Worm (Caenorhabditis elegans) whole organism, late embryonic: ENCODE results near the gene srt-18.

ENCODE experiments used
- C38D4.7 ChIP-seq: fragments of 200-800 bp; sonication (Bioruptor generic); optimal IDR thresholded peaks from 2 replicates; lab custom pipeline; 2018; ENCODE audit warnings: mild to moderate bottlenecking, missing genetic modification characterization, moderate library complexity, missing compliant biosample characterization
- K02D7.2 ChIP-seq: sonication (generic microtip); optimal IDR thresholded peaks from 2 replicates; lab custom pipeline; 2017; ENCODE audit warnings: mild to moderate bottlenecking, missing genetic modification characterization, missing compliant biosample characterization
- K09A11.1 ChIP-seq: sonication (generic microtip); optimal IDR thresholded peaks from 2 replicates; lab custom pipeline; 2017; ENCODE audit warnings: antibody characterized with exemption, mild to moderate bottlenecking, missing genetic modification characterization, missing compliant biosample characterization; ENCODE audit not compliant: insufficient read depth
- Y22D7AL.16 ChIP-seq: sonication (generic microtip); optimal IDR thresholded peaks from 2 replicates; lab custom pipeline; 2016; ENCODE audit warnings: missing genetic modification characterization, missing compliant biosample characterization
- ama-1 ChIP-seq: fragments of 150-350 bp; optimal IDR thresholded peaks from 2 replicates; lab custom pipeline; 2014
- ceh-14 ChIP-seq: sonication (generic microtip); optimal IDR thresholded peaks from 2 replicates; lab custom pipeline; 2016; ENCODE audit warnings: missing genotype, missing genetic modification characterization, missing compliant biosample characterization
- ceh-22 ChIP-seq: sonication (generic microtip); optimal IDR thresholded peaks from 2 replicates; lab custom pipeline; 2017; ENCODE audit warnings: missing biosample characterization, missing genetic modification characterization
- ceh-24 ChIP-seq: sonication (generic microtip); optimal IDR thresholded peaks from 2 replicates; lab custom pipeline; 2016; ENCODE audit warnings: mild to moderate bottlenecking, missing genetic modification characterization, missing compliant biosample characterization
- ceh-31 ChIP-seq: sonication (generic microtip); optimal IDR thresholded peaks from 2 replicates; lab custom pipeline; 2016; ENCODE audit warnings: missing genetic modification characterization, missing compliant biosample characterization
- ceh-45 ChIP-seq: fragments of 200-800 bp; sonication (Bioruptor generic); IDR thresholded peaks from 2 replicates; pipeline ENCODE4 v1.3.6; 2022; ENCODE audit warnings: missing genetic modification reagents, missing genetic modification characterization, missing compliant biosample characterization
- che-1 ChIP-seq: sonication (generic microtip); optimal IDR thresholded peaks from 2 replicates; lab custom pipeline; 2016; ENCODE audit warnings: mild to moderate bottlenecking, missing genetic modification characterization, missing compliant biosample characterization
- dve-1 ChIP-seq: sonication (generic microtip); optimal IDR thresholded peaks from 2 replicates; lab custom pipeline; 2017; ENCODE audit warnings: antibody characterized with exemption, mild to moderate bottlenecking, missing genetic modification characterization, missing compliant biosample characterization
- elt-2 ChIP-seq: sonication (generic microtip); optimal IDR thresholded peaks from 2 replicates; lab custom pipeline; 2016; ENCODE audit warnings: missing genetic modification reagents, missing genetic modification characterization, missing compliant biosample characterization
- elt-4 ChIP-seq: sonication (generic microtip); optimal IDR thresholded peaks from 2 replicates; lab custom pipeline; 2016; ENCODE audit warnings: missing genetic modification characterization, missing compliant biosample characterization
- eyg-1 ChIP-seq: sonication (generic microtip); optimal IDR thresholded peaks from 2 replicates; lab custom pipeline; 2016; ENCODE audit warnings: missing genotype, missing genetic modification characterization, missing compliant biosample characterization
- fax-1 ChIP-seq: sonication (generic microtip); optimal IDR thresholded peaks from 2 replicates; lab custom pipeline; 2016; ENCODE audit warnings: missing genotype, missing genetic modification characterization, missing compliant biosample characterization
- fkh-10 ChIP-seq: fragments of 150-350 bp; optimal IDR thresholded peaks from 2 replicates; lab custom pipeline; 2014; ENCODE audit warnings: missing biosample characterization, missing genetic modification reagents, missing genetic modification characterization
- gmeb-2 ChIP-seq: sonication (generic microtip); optimal IDR thresholded peaks from 2 replicates; lab custom pipeline; 2016; ENCODE audit warnings: missing genetic modification characterization, inconsistent platforms, missing compliant biosample characterization
- hlh-6 ChIP-seq: sonication (generic microtip); optimal IDR thresholded peaks from 2 replicates; lab custom pipeline; 2016; ENCODE audit warnings: missing genotype, missing genetic modification characterization, missing compliant biosample characterization
- lin-11 ChIP-seq: fragments of 200-800 bp; sonication (Bioruptor generic); optimal IDR thresholded peaks from 2 replicates; lab custom pipeline; 2018; ENCODE audit warnings: mild to moderate bottlenecking, missing genetic modification characterization, missing compliant biosample characterization
- madf-2 ChIP-seq: sonication (generic microtip); optimal IDR thresholded peaks from 2 replicates; lab custom pipeline; 2017; ENCODE audit warnings: missing genetic modification characterization, missing compliant biosample characterization
- mec-3 ChIP-seq: sonication (generic microtip); optimal IDR thresholded peaks from 2 replicates; lab custom pipeline; 2016; ENCODE audit warnings: borderline replicate concordance, missing genetic modification characterization, missing compliant biosample characterization
- nfya-1 ChIP-seq: sonication (generic microtip); optimal IDR thresholded peaks from 2 replicates; lab custom pipeline; 2017; ENCODE audit warnings: missing genetic modification characterization, mild to moderate bottlenecking, missing compliant biosample characterization, antibody characterized with exemption, moderate library complexity
- npax-4 ChIP-seq: sonication (generic microtip); optimal IDR thresholded peaks from 2 replicates; lab custom pipeline; 2016; ENCODE audit warnings: missing genetic modification characterization, missing compliant biosample characterization
- odd-2 ChIP-seq: sonication (generic microtip); optimal IDR thresholded peaks from 2 replicates; lab custom pipeline; 2017; ENCODE audit warnings: antibody characterized with exemption, mild to moderate bottlenecking, missing genetic modification characterization, missing compliant biosample characterization
- pag-3 ChIP-seq: sonication (generic microtip); optimal IDR thresholded peaks from 2 replicates; lab custom pipeline; 2016; ENCODE audit warnings: missing compliant biosample characterization, missing genetic modification characterization, borderline replicate concordance
- pax-1 ChIP-seq: fragments of 150-350 bp; optimal IDR thresholded peaks from 2 replicates; lab custom pipeline; 2014; ENCODE audit warnings: missing biosample characterization, missing genetic modification characterization
- pha-2 ChIP-seq: sonication (generic microtip); optimal IDR thresholded peaks from 2 replicates; lab custom pipeline; 2017; ENCODE audit warnings: mild to moderate bottlenecking, missing genetic modification characterization, missing compliant biosample characterization
- pha-4 ChIP-seq: fragments of 150-350 bp; optimal IDR thresholded peaks from 2 replicates; lab custom pipeline; 2018; ENCODE audit warnings: missing biosample characterization, missing genetic modification reagents, missing genetic modification characterization
- pqm-1 ChIP-seq: sonication (generic microtip); optimal IDR thresholded peaks from 2 replicates; lab custom pipeline; 2016; ENCODE audit warnings: missing genetic modification characterization, missing compliant biosample characterization
- pros-1 ChIP-seq: fragments of 150-350 bp; optimal IDR thresholded peaks from 2 replicates; lab custom pipeline; 2014; ENCODE audit warnings: missing biosample characterization, missing genetic modification reagents, missing genetic modification characterization
- syd-9 ChIP-seq: sonication (generic microtip); optimal IDR thresholded peaks from 2 replicates; lab custom pipeline; 2016; ENCODE audit warnings: mild to moderate bottlenecking, missing genetic modification characterization, moderate library complexity, missing compliant biosample characterization
- tbx-7 ChIP-seq: sonication (generic microtip); optimal IDR thresholded peaks from 2 replicates; lab custom pipeline; 2016; ENCODE audit warnings: missing genotype, missing genetic modification characterization, missing compliant biosample characterization
- ttx-3 ChIP-seq: sonication (generic microtip); optimal IDR thresholded peaks from 2 replicates; lab custom pipeline; 2016; ENCODE audit warnings: missing genetic modification reagents, missing genetic modification characterization, missing compliant biosample characterization
- unc-55 ChIP-seq: sonication (generic microtip); optimal IDR thresholded peaks from 2 replicates; lab custom pipeline; 2017; ENCODE audit warnings: missing biosample characterization, missing genetic modification reagents, missing genetic modification characterization
- unc-86 ChIP-seq: sonication (generic microtip); optimal IDR thresholded peaks from 2 replicates; lab custom pipeline; 2016; ENCODE audit warnings: missing genetic modification characterization, missing compliant biosample characterization
- zip-5 ChIP-seq: sonication (generic microtip); optimal IDR thresholded peaks from 2 replicates; lab custom pipeline; 2016; ENCODE audit warnings: missing genetic modification characterization, missing compliant biosample characterization
- ztf-16 ChIP-seq: sonication (generic microtip); optimal IDR thresholded peaks from 2 replicates; lab custom pipeline; 2017; ENCODE audit warnings: missing genetic modification characterization, missing compliant biosample characterization

srt-18 gene

ce11 chrV:8985740-8986139 is 29.7 kb downstream of the srt-18 start, which contains the start of gene str-85:
Gene str-85 (minus strand): TSS chrV:8985840.
- TF ChIP-seq pqm-1 (tag; lab: Kevin White, UChicago) (no peak), ceh-45 (GFP tag; lab: Robert Waterston, UW) (no peak), ceh-31 (no peak), odd-2 (tag; lab: Kevin White, UChicago) (no peak), ttx-3 (tag; lab: Kevin White, UChicago) (no peak), ceh-22 (tag; lab: Kevin White, UChicago) (no peak), Y22D7AL.16 (no peak), pha-4 (tag; lab: Kevin White, UChicago) (no peak), elt-4 (tag; lab: Kevin White, UChicago) (no peak)

ce11 chrV:8984783-8985182 is 30.7 kb downstream of the srt-18 start:
- TF ChIP-seq C38D4.7 (GFP tag; lab: Kevin White, UChicago) (no peak), lin-11 (tag; lab: Kevin White, UChicago) (no peak), fkh-10 (GFP tag; lab: Kevin White, UChicago) (no peak), dve-1 (no peak), pag-3 (no peak), unc-55 (GFP tag; lab: Kevin White, UChicago) (no peak), madf-2 (no peak), unc-86 (no peak)

- no peak for TF ChIP-seq ceh-24 (tag; lab: Kevin White, UChicago)
- TF ChIP-seq elt-2 (tag; lab: Kevin White, UChicago): no peak
- TF ChIP-seq gmeb-2 (tag; lab: Kevin White, UChicago): no peak
- TF ChIP-seq Y22D7AL.16: no peak
- TF ChIP-seq mec-3: no peak
- no peak for TF ChIP-seq npax-4
- no peak for TF ChIP-seq lin-11 (tag; lab: Kevin White, UChicago)
- no peak for TF ChIP-seq ceh-14
- TF ChIP-seq eyg-1: no peak
- no peak for TF ChIP-seq ama-1 (lab: Kevin White, UChicago)
- no peak for TF ChIP-seq nfya-1 (tag; lab: Kevin White, UChicago)
- TF ChIP-seq fax-1 (tag; lab: Kevin White, UChicago): no peak
Observed at ce11 chrV:8983604-8984003, 31.8 kb downstream of the srt-18 start, which contains the start of gene str-86. Gene str-86 (minus strand): TSS chrV:8983704.

- TF ChIP-seq pax-1 (tag; lab: Kevin White, UChicago): no peak
- no peak for TF ChIP-seq pros-1 (tag; lab: Kevin White, UChicago)
Observed at ce11 chrV:8980845-8981244, 34.6 kb downstream of the srt-18 start, which contains the start of gene str-84. Gene str-84 (minus strand): TSS chrV:8980945.

- no peak for TF ChIP-seq che-1 (tag; lab: Kevin White, UChicago)
- no peak for TF ChIP-seq hlh-6 (tag; lab: Kevin White, UChicago)
- no peak for TF ChIP-seq ztf-16
- TF ChIP-seq zip-5 (tag; lab: Kevin White, UChicago): no peak
- no peak for TF ChIP-seq K09A11.1 (tag; lab: Kevin White, UChicago)
- no peak for TF ChIP-seq dve-1
- no peak for TF ChIP-seq elt-2 (tag; lab: Kevin White, UChicago)
- no peak for TF ChIP-seq pha-2 (tag; lab: Kevin White, UChicago)
- TF ChIP-seq unc-86: no peak
- no peak for TF ChIP-seq pag-3
- no peak for TF ChIP-seq pha-4 (tag; lab: Kevin White, UChicago)
- no peak for TF ChIP-seq eyg-1
- no peak for TF ChIP-seq ceh-31
- TF ChIP-seq elt-4 (tag; lab: Kevin White, UChicago): no peak
- no peak for TF ChIP-seq tbx-7
- TF ChIP-seq K02D7.2 (tag; lab: Kevin White, UChicago): no peak
- no peak for TF ChIP-seq syd-9 (tag; lab: Kevin White, UChicago)
Observed at ce11 chrV:8977895-8978294, 37.5 kb downstream of the srt-18 start.
